Worm (Caenorhabditis elegans) whole organism, late embryonic: Measurements from ENCODE around the gene cif-1.
A peak's percentile ranks its signal among the peaks of the same experiment; 100 is the strongest.

Experiments
- C08G9.2 ChIP-seq: sonication (generic microtip); optimal IDR thresholded peaks from 2 replicates; lab custom pipeline; 2016; ENCODE audit warnings: mild to moderate bottlenecking, missing genetic modification characterization, moderate library complexity, missing compliant biosample characterization
- F13H6.1 ChIP-seq: sonication (generic microtip); optimal IDR thresholded peaks from 2 replicates; lab custom pipeline; 2016; ENCODE audit warnings: missing genetic modification characterization, missing compliant biosample characterization
- K02D7.2 ChIP-seq: sonication (generic microtip); optimal IDR thresholded peaks from 2 replicates; lab custom pipeline; 2017; ENCODE audit warnings: mild to moderate bottlenecking, missing genetic modification characterization, missing compliant biosample characterization
- K09A11.1 ChIP-seq: sonication (generic microtip); optimal IDR thresholded peaks from 2 replicates; lab custom pipeline; 2017; ENCODE audit warnings: antibody characterized with exemption, mild to moderate bottlenecking, missing genetic modification characterization, missing compliant biosample characterization; ENCODE audit not compliant: insufficient read depth
- ahr-1 ChIP-seq: sonication (generic microtip); optimal IDR thresholded peaks from 2 replicates; lab custom pipeline; 2016; ENCODE audit warnings: missing genetic modification characterization, missing compliant biosample characterization
- ama-1 ChIP-seq: fragments of 150-350 bp; optimal IDR thresholded peaks from 2 replicates; lab custom pipeline; 2014
- ceh-14 ChIP-seq: sonication (generic microtip); optimal IDR thresholded peaks from 2 replicates; lab custom pipeline; 2016; ENCODE audit warnings: missing genotype, missing genetic modification characterization, missing compliant biosample characterization
- ceh-19 ChIP-seq: fragments of 200-800 bp; sonication (Bioruptor generic); optimal IDR thresholded peaks from 2 replicates; lab custom pipeline; 2018; ENCODE audit warnings: mild to moderate bottlenecking, missing genetic modification characterization, missing compliant biosample characterization
- ceh-30 ChIP-seq: fragments of 150-350 bp; optimal IDR thresholded peaks from 2 replicates; lab custom pipeline; 2014; ENCODE audit warnings: missing biosample characterization, missing genetic modification characterization
- ceh-31 ChIP-seq: sonication (generic microtip); optimal IDR thresholded peaks from 2 replicates; lab custom pipeline; 2016; ENCODE audit warnings: missing genetic modification characterization, missing compliant biosample characterization
- ceh-34 ChIP-seq: sonication (generic microtip); optimal IDR thresholded peaks from 2 replicates; lab custom pipeline; 2016; ENCODE audit warnings: mild to moderate bottlenecking, missing genetic modification characterization, missing compliant biosample characterization
- che-1 ChIP-seq: sonication (generic microtip); optimal IDR thresholded peaks from 2 replicates; lab custom pipeline; 2016; ENCODE audit warnings: mild to moderate bottlenecking, missing genetic modification characterization, missing compliant biosample characterization
- dmd-4 ChIP-seq: sonication (generic microtip); optimal IDR thresholded peaks from 2 replicates; lab custom pipeline; 2016; ENCODE audit warnings: borderline replicate concordance, missing genetic modification characterization, missing compliant biosample characterization
- elt-2 ChIP-seq: sonication (generic microtip); optimal IDR thresholded peaks from 2 replicates; lab custom pipeline; 2016; ENCODE audit warnings: missing genetic modification reagents, missing genetic modification characterization, missing compliant biosample characterization
- fax-1 ChIP-seq: sonication (generic microtip); optimal IDR thresholded peaks from 2 replicates; lab custom pipeline; 2016; ENCODE audit warnings: missing genotype, missing genetic modification characterization, missing compliant biosample characterization
- fkh-10 ChIP-seq: fragments of 150-350 bp; optimal IDR thresholded peaks from 2 replicates; lab custom pipeline; 2014; ENCODE audit warnings: missing biosample characterization, missing genetic modification reagents, missing genetic modification characterization
- gmeb-2 ChIP-seq: sonication (generic microtip); optimal IDR thresholded peaks from 2 replicates; lab custom pipeline; 2016; ENCODE audit warnings: missing genetic modification characterization, inconsistent platforms, missing compliant biosample characterization
- hlh-13 ChIP-seq: fragments of 200-800 bp; sonication (Bioruptor generic); optimal IDR thresholded peaks from 2 replicates; lab custom pipeline; 2018; ENCODE audit warnings: mild to moderate bottlenecking, missing genetic modification characterization, missing compliant biosample characterization
- hlh-30 ChIP-seq: sonication (generic microtip); optimal IDR thresholded peaks from 2 replicates; lab custom pipeline; 2017; ENCODE audit warnings: antibody characterized with exemption, missing genetic modification characterization, missing compliant biosample characterization; ENCODE audit not compliant: insufficient read depth
- hlh-6 ChIP-seq: sonication (generic microtip); optimal IDR thresholded peaks from 2 replicates; lab custom pipeline; 2016; ENCODE audit warnings: missing genotype, missing genetic modification characterization, missing compliant biosample characterization
- hlh-8 ChIP-seq: sonication (generic microtip); optimal IDR thresholded peaks from 2 replicates; lab custom pipeline; 2016; ENCODE audit warnings: missing genotype, missing genetic modification characterization, missing compliant biosample characterization
- lin-11 ChIP-seq: fragments of 200-800 bp; sonication (Bioruptor generic); optimal IDR thresholded peaks from 2 replicates; lab custom pipeline; 2018; ENCODE audit warnings: mild to moderate bottlenecking, missing genetic modification characterization, missing compliant biosample characterization
- madf-2 ChIP-seq: sonication (generic microtip); optimal IDR thresholded peaks from 2 replicates; lab custom pipeline; 2017; ENCODE audit warnings: missing genetic modification characterization, missing compliant biosample characterization
- nfya-1 ChIP-seq: sonication (generic microtip); optimal IDR thresholded peaks from 2 replicates; lab custom pipeline; 2017; ENCODE audit warnings: missing genetic modification characterization, mild to moderate bottlenecking, missing compliant biosample characterization, antibody characterized with exemption, moderate library complexity
- nhr-11 ChIP-seq: fragments of 150-350 bp; optimal IDR thresholded peaks from 2 replicates; lab custom pipeline; 2014; ENCODE audit warnings: missing biosample characterization, missing genetic modification characterization
- nhr-232 ChIP-seq: sonication (generic microtip); optimal IDR thresholded peaks from 2 replicates; lab custom pipeline; 2016; ENCODE audit warnings: missing genetic modification characterization, missing compliant biosample characterization
- odd-2 ChIP-seq: sonication (generic microtip); optimal IDR thresholded peaks from 2 replicates; lab custom pipeline; 2017; ENCODE audit warnings: antibody characterized with exemption, mild to moderate bottlenecking, missing genetic modification characterization, missing compliant biosample characterization
- pat-9 ChIP-seq: fragments of 200-800 bp; sonication (Bioruptor generic); optimal IDR thresholded peaks from 2 replicates; lab custom pipeline; 2018; ENCODE audit warnings: mild to moderate bottlenecking, missing genetic modification characterization, moderate library complexity, missing compliant biosample characterization
- pha-2 ChIP-seq: sonication (generic microtip); optimal IDR thresholded peaks from 2 replicates; lab custom pipeline; 2017; ENCODE audit warnings: mild to moderate bottlenecking, missing genetic modification characterization, missing compliant biosample characterization
- pqm-1 ChIP-seq: sonication (generic microtip); optimal IDR thresholded peaks from 2 replicates; lab custom pipeline; 2016; ENCODE audit warnings: missing genetic modification characterization, missing compliant biosample characterization
- ref-2 ChIP-seq: sonication (generic microtip); optimal IDR thresholded peaks from 2 replicates; lab custom pipeline; 2016; ENCODE audit warnings: missing genetic modification characterization, missing compliant biosample characterization
- sox-2 ChIP-seq: fragments of 200-800 bp; sonication (Bioruptor generic); IDR thresholded peaks from 2 replicates; pipeline ENCODE4 v1.3.6; 2022; ENCODE audit warnings: missing genetic modification reagents, missing genetic modification characterization, missing compliant biosample characterization
- tbx-2 ChIP-seq: sonication (generic microtip); optimal IDR thresholded peaks from 2 replicates; lab custom pipeline; 2016; ENCODE audit warnings: missing genetic modification characterization, missing compliant biosample characterization
- tbx-7 ChIP-seq: sonication (generic microtip); optimal IDR thresholded peaks from 2 replicates; lab custom pipeline; 2016; ENCODE audit warnings: missing genotype, missing genetic modification characterization, missing compliant biosample characterization
- ttx-3 ChIP-seq: sonication (generic microtip); optimal IDR thresholded peaks from 2 replicates; lab custom pipeline; 2016; ENCODE audit warnings: missing genetic modification reagents, missing genetic modification characterization, missing compliant biosample characterization
- unc-3 ChIP-seq, 2 experiments: fragments of 200-800 bp in 1 of 2; sonication (Bioruptor generic) in 1 of 2; sonication (generic microtip) in 1 of 2; conservative IDR thresholded peaks in 1 of 2; optimal IDR thresholded peaks in 1 of 2; 2 replicates each; pipeline versions ENCODE4 v1.3.6 to Lab custom; 2016 to 2022; ENCODE audit warnings: missing compliant biosample characterization in 2 of 2, missing genetic modification characterization in 2 of 2, missing genetic modification reagents in 1 of 2
- unc-42 ChIP-seq: sonication (generic microtip); optimal IDR thresholded peaks from 2 replicates; lab custom pipeline; 2016; ENCODE audit warnings: missing genotype, missing genetic modification characterization, missing compliant biosample characterization
- zip-5 ChIP-seq: sonication (generic microtip); optimal IDR thresholded peaks from 2 replicates; lab custom pipeline; 2016; ENCODE audit warnings: missing genetic modification characterization, missing compliant biosample characterization
- ztf-16 ChIP-seq: sonication (generic microtip); optimal IDR thresholded peaks from 2 replicates; lab custom pipeline; 2017; ENCODE audit warnings: missing genetic modification characterization, missing compliant biosample characterization

The cif-1 gene

ce11 chrIV:4660151-4661041 is 50.2 kb downstream of the cif-1 start, which contains the start of the genes F29B9.11 and jmjd-1.2 (continued):
- peak; percentile 49 for TF ChIP-seq gmeb-2 (tag; lab: Kevin White, UChicago)
- TF ChIP-seq C08G9.2 (tag; lab: Kevin White, UChicago), result peak; percentile 99
- TF ChIP-seq nfya-1, result peak; percentile 59
- peak; percentile 99 for TF ChIP-seq tbx-2 (tag; lab: Kevin White, UChicago)
- peak; percentile 46 for TF ChIP-seq che-1
- no peak for TF ChIP-seq ama-1 (lab: Kevin White, UChicago)
- TF ChIP-seq ceh-19 (GFP tag; lab: Kevin White, UChicago), result peak; percentile 61
- peak; percentile 94 for TF ChIP-seq hlh-8 (tag; lab: Kevin White, UChicago)
- peak; percentile 95 for TF ChIP-seq fax-1
- TF ChIP-seq unc-3 (GFP tag; conservative IDR thresholded peaks at IDR 0.05; lab: Robert Waterston, UW), result no peak
- peak; percentile 72 for TF ChIP-seq unc-3 (tag; optimal IDR thresholded peaks at IDR 0.05; lab: Kevin White, UChicago)
- peak; percentile 25 for TF ChIP-seq ceh-30 (tag; lab: Kevin White, UChicago)
- TF ChIP-seq K09A11.1 (tag; lab: Kevin White, UChicago), result no peak
- TF ChIP-seq pqm-1 (tag; lab: Kevin White, UChicago), result peak; percentile 92
- peak; percentile 72 for TF ChIP-seq ztf-16 (tag; lab: Kevin White, UChicago)
- TF ChIP-seq lin-11 (tag; lab: Kevin White, UChicago), result peak; percentile 10
- peak; percentile 95 for TF ChIP-seq ahr-1
- peak; percentile 58 for TF ChIP-seq madf-2 (tag; lab: Kevin White, UChicago)
- TF ChIP-seq ref-2, result peak; percentile 99
- TF ChIP-seq odd-2 (tag; lab: Kevin White, UChicago), result no peak
- TF ChIP-seq ceh-31, result peak; percentile 100
- peak; percentile 24 for TF ChIP-seq dmd-4 (tag; lab: Kevin White, UChicago)
- no peak for TF ChIP-seq K02D7.2
- TF ChIP-seq fkh-10 (GFP tag; lab: Kevin White, UChicago), result no peak
- peak; percentile 98 for TF ChIP-seq ceh-34 (tag; lab: Kevin White, UChicago)
- TF ChIP-seq pha-2 (tag; lab: Kevin White, UChicago), result peak; percentile 83
- TF ChIP-seq hlh-30 (tag; lab: Kevin White, UChicago), result no peak
- peak; percentile 96 for TF ChIP-seq F13H6.1 (tag; lab: Kevin White, UChicago)
- TF ChIP-seq elt-2 (tag; lab: Kevin White, UChicago), result peak; percentile 91
- TF ChIP-seq tbx-7 (tag; lab: Kevin White, UChicago), result peak; percentile 99
- peak; percentile 23 for TF ChIP-seq pat-9 (tag; lab: Kevin White, UChicago)
- peak; percentile 83 for TF ChIP-seq unc-42 (tag; lab: Kevin White, UChicago)
- TF ChIP-seq ceh-14, result peak; percentile 95
- TF ChIP-seq hlh-6 (tag; lab: Kevin White, UChicago), result peak; percentile 73
- TF ChIP-seq zip-5 (tag; lab: Kevin White, UChicago), result peak; percentile 99
- peak; percentile 71 for TF ChIP-seq ttx-3 (tag; lab: Kevin White, UChicago)
- TF ChIP-seq nhr-11 (tag; lab: Kevin White, UChicago), result no peak
- no peak for TF ChIP-seq sox-2 (GFP tag; lab: Robert Waterston, UW)

- TF ChIP-seq pha-2 (tag; lab: Kevin White, UChicago), result no peak
- no peak for TF ChIP-seq unc-3 (GFP tag; conservative IDR thresholded peaks at IDR 0.05; lab: Robert Waterston, UW)
- no peak for TF ChIP-seq unc-3 (tag; optimal IDR thresholded peaks at IDR 0.05; lab: Kevin White, UChicago)
- no peak for TF ChIP-seq sox-2 (GFP tag; lab: Robert Waterston, UW)
- TF ChIP-seq nhr-232 (tag; lab: Kevin White, UChicago), result no peak
- no peak for TF ChIP-seq pqm-1 (tag; lab: Kevin White, UChicago)
- no peak for TF ChIP-seq hlh-13 (GFP tag; lab: Kevin White, UChicago)
- TF ChIP-seq, all 69 proteins: peak for 0
These were observed 51.3 kb downstream of the cif-1 start, which contains the start of gene mrps-21 for ce11 chrIV:4659277-4659676. mrps-21 (minus strand) TSS chrIV:4659517.
